Fruit fly (Drosophila melanogaster): ENCODE measurements around the gene CG31668.

CG31668 gene

dm6 chr2L:2206066-2206465 is at the start of gene CG31668:
Gene CG31668, minus strand, starts transcription at chr2L:2206166.
- no peak for TF ChIP-seq h (optimal IDR thresholded peaks at IDR 0.05)
- no peak for TF ChIP-seq ttk (optimal IDR thresholded peaks at IDR 0.05)
- TF ChIP-seq Myc (optimal IDR thresholded peaks at IDR 0.05), result no peak

- TF ChIP-seq ttk (optimal IDR thresholded peaks at IDR 0.05) (no peak), insv (optimal IDR thresholded peaks at IDR 0.05) (no peak), Myc (optimal IDR thresholded peaks at IDR 0.05) (no peak), Sin3A (optimal IDR thresholded peaks at IDR 0.05) (no peak)
Observed at dm6 chr2L:2254950-2255349, 49.0 kb upstream of the CG31668 start, which contains the start of gene Send1. Gene Send1, minus strand, starts transcription at chr2L:2255050.

- TF ChIP-seq insv (optimal IDR thresholded peaks at IDR 0.05), result no peak
- TF ChIP-seq psq (optimal IDR thresholded peaks at IDR 0.05), result no peak
- no peak for TF ChIP-seq h (optimal IDR thresholded peaks at IDR 0.05)
- TF ChIP-seq ttk (optimal IDR thresholded peaks at IDR 0.05), result no peak
- no peak for TF ChIP-seq Myc (optimal IDR thresholded peaks at IDR 0.05)
- no peak for TF ChIP-seq Sin3A (optimal IDR thresholded peaks at IDR 0.05)
Observed at dm6 chr2L:2252745-2253144, 46.8 kb upstream of the CG31668 start, which contains the start of gene CG17234. Gene CG17234, plus strand, starts transcription at chr2L:2253045.

- TF ChIP-seq psq (optimal IDR thresholded peaks at IDR 0.05), result no peak
- TF ChIP-seq h (optimal IDR thresholded peaks at IDR 0.05), result no peak
- TF ChIP-seq Sin3A (optimal IDR thresholded peaks at IDR 0.05), result no peak
- no peak for TF ChIP-seq ttk (optimal IDR thresholded peaks at IDR 0.05)
- no peak for TF ChIP-seq Myc (optimal IDR thresholded peaks at IDR 0.05)
- TF ChIP-seq insv (optimal IDR thresholded peaks at IDR 0.05), result no peak
Observed at dm6 chr2L:2252241-2252640, 46.3 kb upstream of the CG31668 start, which contains the start of gene CG17239. Gene CG17239, minus strand, starts transcription at chr2L:2252341.

dm6 chr2L:2251175-2251574 is 45.2 kb upstream of the CG31668 start, which contains the start of gene Ser12:
Gene Ser12, minus strand, starts transcription at chr2L:2251275.
- no peak for TF ChIP-seq ttk (optimal IDR thresholded peaks at IDR 0.05)
- TF ChIP-seq insv (optimal IDR thresholded peaks at IDR 0.05), result no peak
- TF ChIP-seq Myc (optimal IDR thresholded peaks at IDR 0.05), result no peak
- TF ChIP-seq psq (optimal IDR thresholded peaks at IDR 0.05), result no peak
- TF ChIP-seq Sin3A (optimal IDR thresholded peaks at IDR 0.05), result no peak
- TF ChIP-seq h (optimal IDR thresholded peaks at IDR 0.05), result no peak

- no peak for TF ChIP-seq insv (optimal IDR thresholded peaks at IDR 0.05)
- no peak for TF ChIP-seq h (optimal IDR thresholded peaks at IDR 0.05)
- no peak for TF ChIP-seq Myc (optimal IDR thresholded peaks at IDR 0.05)
- no peak for TF ChIP-seq psq (optimal IDR thresholded peaks at IDR 0.05)
- no peak for TF ChIP-seq ttk (optimal IDR thresholded peaks at IDR 0.05)
- no peak for TF ChIP-seq Sin3A (optimal IDR thresholded peaks at IDR 0.05)
Observed at dm6 chr2L:2249578-2249977, 43.6 kb upstream of the CG31668 start.

- TF ChIP-seq Myc (optimal IDR thresholded peaks at IDR 0.05), result no peak
- TF ChIP-seq h (optimal IDR thresholded peaks at IDR 0.05), result no peak
- no peak for TF ChIP-seq Sin3A (optimal IDR thresholded peaks at IDR 0.05)
- TF ChIP-seq ttk (optimal IDR thresholded peaks at IDR 0.05), result no peak
- no peak for TF ChIP-seq insv (optimal IDR thresholded peaks at IDR 0.05)
- TF ChIP-seq psq (optimal IDR thresholded peaks at IDR 0.05), result no peak
Observed at dm6 chr2L:2242783-2243182, 36.8 kb upstream of the CG31668 start.

- no peak for TF ChIP-seq Myc (optimal IDR thresholded peaks at IDR 0.05)
- TF ChIP-seq h (optimal IDR thresholded peaks at IDR 0.05), result no peak
- TF ChIP-seq ttk (optimal IDR thresholded peaks at IDR 0.05), result no peak
- no peak for TF ChIP-seq Sin3A (optimal IDR thresholded peaks at IDR 0.05)
Observed at dm6 chr2L:2242139-2242538, 36.2 kb upstream of the CG31668 start, which contains the start of gene CG4267. Gene CG4267, plus strand, starts transcription at chr2L:2242378.

dm6 chr2L:2240493-2240892 is 34.5 kb upstream of the CG31668 start, which contains the start of gene Tengl1:
Gene Tengl1, minus strand, starts transcription at chr2L:2240593.
- TF ChIP-seq h (optimal IDR thresholded peaks at IDR 0.05) (no peak), Myc (optimal IDR thresholded peaks at IDR 0.05) (no peak), insv (optimal IDR thresholded peaks at IDR 0.05) (no peak), psq (optimal IDR thresholded peaks at IDR 0.05) (no peak), ttk (optimal IDR thresholded peaks at IDR 0.05) (no peak), Sin3A (optimal IDR thresholded peaks at IDR 0.05) (no peak)

dm6 chr2L:2239284-2239683 is 33.3 kb upstream of the CG31668 start, which contains the start of gene Tengl2:
Gene Tengl2, minus strand, starts transcription at chr2L:2239384.
- TF ChIP-seq ttk (optimal IDR thresholded peaks at IDR 0.05) (no peak), Myc (optimal IDR thresholded peaks at IDR 0.05) (no peak), h (optimal IDR thresholded peaks at IDR 0.05) (no peak), Sin3A (optimal IDR thresholded peaks at IDR 0.05) (no peak), insv (optimal IDR thresholded peaks at IDR 0.05) (no peak), psq (optimal IDR thresholded peaks at IDR 0.05) (no peak)

dm6 chr2L:2238151-2238550 is 32.2 kb upstream of the CG31668 start, which contains the start of gene Tengl3:
Gene Tengl3, minus strand, starts transcription at chr2L:2238251.
- TF ChIP-seq h (optimal IDR thresholded peaks at IDR 0.05) (no peak), psq (optimal IDR thresholded peaks at IDR 0.05) (no peak), ttk (optimal IDR thresholded peaks at IDR 0.05) (no peak)

- no peak for TF ChIP-seq insv (optimal IDR thresholded peaks at IDR 0.05)
- TF ChIP-seq psq (optimal IDR thresholded peaks at IDR 0.05), result peak; percentile 28
Observed at dm6 chr2L:2236722-2237121, 30.8 kb upstream of the CG31668 start, which contains the start of gene Sec24CD. Gene Sec24CD, minus strand, starts transcription at chr2L:2236844.

dm6 chr2L:2228179-2228849 is 22.3 kb upstream of the CG31668 start:
- no peak for TF ChIP-seq ttk (optimal IDR thresholded peaks at IDR 0.05)
- no peak for TF ChIP-seq Sin3A (optimal IDR thresholded peaks at IDR 0.05)
